Worm (Caenorhabditis elegans) whole organism, late embryonic: ENCODE data around the gene C49C3.7.

Source experiments
- C08G9.2 ChIP-seq: sonication (generic microtip); optimal IDR thresholded peaks from 2 replicates; lab custom pipeline; 2016; ENCODE audit warnings: mild to moderate bottlenecking, missing genetic modification characterization, moderate library complexity, missing compliant biosample characterization
- K02D7.2 ChIP-seq: sonication (generic microtip); optimal IDR thresholded peaks from 2 replicates; lab custom pipeline; 2017; ENCODE audit warnings: mild to moderate bottlenecking, missing genetic modification characterization, missing compliant biosample characterization
- K09A11.1 ChIP-seq: sonication (generic microtip); optimal IDR thresholded peaks from 2 replicates; lab custom pipeline; 2017; ENCODE audit warnings: antibody characterized with exemption, mild to moderate bottlenecking, missing genetic modification characterization, missing compliant biosample characterization; ENCODE audit not compliant: insufficient read depth
- ama-1 ChIP-seq: fragments of 150-350 bp; optimal IDR thresholded peaks from 2 replicates; lab custom pipeline; 2014
- ceh-34 ChIP-seq: sonication (generic microtip); optimal IDR thresholded peaks from 2 replicates; lab custom pipeline; 2016; ENCODE audit warnings: mild to moderate bottlenecking, missing genetic modification characterization, missing compliant biosample characterization
- nhr-11 ChIP-seq: fragments of 150-350 bp; optimal IDR thresholded peaks from 2 replicates; lab custom pipeline; 2014; ENCODE audit warnings: missing biosample characterization, missing genetic modification characterization
- pha-4 ChIP-seq: fragments of 150-350 bp; optimal IDR thresholded peaks from 2 replicates; lab custom pipeline; 2018; ENCODE audit warnings: missing biosample characterization, missing genetic modification reagents, missing genetic modification characterization
- sdc-2 ChIP-seq: sonication (generic microtip); optimal IDR thresholded peaks from 2 replicates; lab custom pipeline; 2016; ENCODE audit warnings: missing genotype, missing genetic modification characterization, missing compliant biosample characterization

ce11 chrIV:17316398-17316797 lies 16.0 kb upstream of the C49C3.7 start, which contains the start of gene C49C3.20:
- no peak for TF ChIP-seq pha-4
- TF ChIP-seq sdc-2 (tag; lab: Kevin White, UChicago): no peak
- no peak for TF ChIP-seq ama-1 (lab: Kevin White, UChicago)
- TF ChIP-seq K09A11.1: no peak
- no peak for TF ChIP-seq K02D7.2
- no peak for TF ChIP-seq nhr-11 (tag; lab: Kevin White, UChicago)
- TF ChIP-seq C08G9.2 (tag; lab: Kevin White, UChicago): no peak
- no peak for TF ChIP-seq ceh-34 (tag; lab: Kevin White, UChicago)
